Fruit fly (Drosophila melanogaster) whole organism, embryonic: ENCODE results near the gene mod.

Experiments used
- ATbp ChIP-seq: fragments of 200-800 bp; sonication (Bioruptor generic); optimal IDR thresholded peaks from 2 replicates; lab custom pipeline; 2017; ENCODE audit warnings: missing biosample characterization, mild to moderate bottlenecking, missing genetic modification characterization, missing genetic modification reagents
- Atf6 ChIP-seq: fragments of 200-800 bp; sonication (Bioruptor generic); IDR thresholded peaks from 2 replicates; pipeline ENCODE4 v1.3.6; 2022; ENCODE audit warnings: missing biosample characterization, missing genetic modification characterization
- B-H1 ChIP-seq: fragments of 200-800 bp; sonication (Bioruptor generic); IDR thresholded peaks from 3 replicates; pipeline ENCODE4 v1.3.6; 2022; ENCODE audit warnings: missing biosample characterization, missing genetic modification characterization
- CG10147 ChIP-seq: fragments of 200-800 bp; sonication (Bioruptor generic); optimal IDR thresholded peaks from 2 replicates; lab custom pipeline; 2019; ENCODE audit warnings: missing biosample characterization, mild to moderate bottlenecking, missing genetic modification characterization, moderate library complexity
- CG10543 ChIP-seq: fragments of 200-800 bp; sonication (Bioruptor generic); optimal IDR thresholded peaks from 3 replicates; lab custom pipeline; 2017; ENCODE audit warnings: missing biosample characterization, mild to moderate bottlenecking, missing genetic modification characterization, moderate library complexity
- CG12071 ChIP-seq: fragments of 200-800 bp; sonication (Bioruptor generic); optimal IDR thresholded peaks from 3 replicates; lab custom pipeline; 2018; ENCODE audit warnings: missing biosample characterization, mild to moderate bottlenecking, missing genetic modification characterization
- CG13123 ChIP-seq: fragments of 200-800 bp; sonication (Bioruptor generic); optimal IDR thresholded peaks from 2 replicates; lab custom pipeline; 2016; ENCODE audit warnings: missing biosample characterization, missing genetic modification characterization
- CG13296 ChIP-seq: fragments of 200-800 bp; sonication (Bioruptor generic); optimal IDR thresholded peaks from 3 replicates; lab custom pipeline; 2018; ENCODE audit warnings: missing biosample characterization, mild to moderate bottlenecking, missing genetic modification characterization
- CG14667 ChIP-seq: fragments of 200-800 bp; sonication (Bioruptor generic); IDR thresholded peaks from 2 replicates; pipeline ENCODE4 v1.3.6; 2022; ENCODE audit warnings: missing biosample characterization, missing genetic modification characterization
- CG14710 ChIP-seq: fragments of 200-800 bp; sonication (Bioruptor generic); optimal IDR thresholded peaks from 3 replicates; lab custom pipeline; 2019; ENCODE audit warnings: missing biosample characterization, mild to moderate bottlenecking, missing genetic modification characterization, moderate library complexity
- CG14860 ChIP-seq: fragments of 200-800 bp; sonication (Bioruptor generic); IDR thresholded peaks from 3 replicates; pipeline ENCODE4 v1.3.6; 2022; ENCODE audit warnings: missing biosample characterization, missing genetic modification characterization; ENCODE audit not compliant: partially characterized antibody
- CG15269 ChIP-seq: fragments of 200-800 bp; sonication (Bioruptor generic); optimal IDR thresholded peaks from 2 replicates; lab custom pipeline; 2018; ENCODE audit warnings: missing biosample characterization, mild to moderate bottlenecking, missing genetic modification characterization, moderate library complexity
- CG1529 ChIP-seq: fragments of 200-800 bp; sonication (Bioruptor generic); optimal IDR thresholded peaks from 3 replicates; lab custom pipeline; 2018; ENCODE audit warnings: missing biosample characterization, missing genetic modification characterization
- CG16813 ChIP-seq: fragments of 200-800 bp; sonication (Bioruptor generic); IDR thresholded peaks from 3 replicates; pipeline ENCODE4 v1.3.6; 2022; ENCODE audit warnings: missing biosample characterization, missing genetic modification characterization; ENCODE audit not compliant: partially characterized antibody
- CG17328 ChIP-seq: fragments of 200-800 bp; sonication (Bioruptor generic); IDR thresholded peaks from 2 replicates; pipeline ENCODE4 v1.3.6; 2022; ENCODE audit warnings: missing biosample characterization, missing genetic modification characterization
- CG17385 ChIP-seq: fragments of 200-800 bp; sonication (Bioruptor generic); optimal IDR thresholded peaks from 3 replicates; lab custom pipeline; 2018; ENCODE audit warnings: missing biosample characterization, mild to moderate bottlenecking, missing genetic modification characterization
- CG17568 ChIP-seq: fragments of 200-800 bp; sonication (Bioruptor generic); optimal IDR thresholded peaks from 2 replicates; lab custom pipeline; 2018; ENCODE audit warnings: missing biosample characterization, mild to moderate bottlenecking, missing genetic modification characterization, moderate library complexity
- CG30020 ChIP-seq: fragments of 200-800 bp; optimal IDR thresholded peaks from 2 replicates; lab custom pipeline; 2019; ENCODE audit warnings: missing biosample characterization, mild to moderate bottlenecking, missing genetic modification characterization, moderate library complexity
- CG3847 ChIP-seq: fragments of 200-800 bp; sonication (Bioruptor generic); IDR thresholded peaks from 2 replicates; pipeline ENCODE4 v1.3.6; 2022; ENCODE audit warnings: missing biosample characterization, missing genetic modification characterization
- CG4360 ChIP-seq: fragments of 200-800 bp; sonication (Bioruptor generic); IDR thresholded peaks from 2 replicates; pipeline ENCODE4 v1.3.6; 2022; ENCODE audit warnings: missing biosample characterization, missing genetic modification characterization
- CG5180 ChIP-seq: fragments of 200-800 bp; sonication (Bioruptor generic); optimal IDR thresholded peaks from 3 replicates; lab custom pipeline; 2017; ENCODE audit warnings: missing biosample characterization, missing genetic modification characterization, mild to moderate bottlenecking, moderate library complexity, missing genetic modification reagents
- CG6272 ChIP-seq: fragments of 200-800 bp; sonication (Bioruptor generic); IDR thresholded peaks from 2 replicates; pipeline ENCODE4 v1.3.6; 2022; ENCODE audit warnings: missing biosample characterization, missing genetic modification characterization
- Chrac-16 ChIP-seq: fragments of 200-800 bp; sonication (Bioruptor generic); optimal IDR thresholded peaks from 3 replicates; lab custom pipeline; 2016; ENCODE audit warnings: missing biosample characterization, missing genetic modification characterization
- Dad ChIP-seq: fragments of 200-800 bp; sonication (Bioruptor generic); optimal IDR thresholded peaks from 3 replicates; lab custom pipeline; 2016; ENCODE audit warnings: missing biosample characterization, missing genetic modification characterization
- Dbx ChIP-seq: fragments of 200-800 bp; sonication (Bioruptor generic); IDR thresholded peaks from 3 replicates; pipeline ENCODE4 v1.3.6; 2022; ENCODE audit warnings: missing biosample characterization, missing genetic modification characterization
- Doc2 ChIP-seq: fragments of 200-800 bp; sonication (Bioruptor generic); IDR thresholded peaks from 2 replicates; pipeline ENCODE4 v1.3.6; 2022; ENCODE audit warnings: missing biosample characterization, missing genetic modification characterization
- Dp ChIP-seq: fragments of 200-800 bp; sonication (Bioruptor generic); optimal IDR thresholded peaks from 2 replicates; lab custom pipeline; 2018; ENCODE audit warnings: missing biosample characterization, mild to moderate bottlenecking, missing genetic modification characterization, moderate library complexity
- Eip74EF ChIP-seq, 2 experiments: fragments of 200-800 bp in 1 of 2; fragments of >200 bp in 1 of 2; sonication (Bioruptor generic) in 1 of 2; optimal IDR thresholded peaks; 2 replicates each; lab custom pipeline; 2017 to 2019; ENCODE audit warnings: missing biosample characterization in 2 of 2, missing genetic modification characterization in 2 of 2, mild to moderate bottlenecking in 1 of 2, moderate library complexity in 1 of 2
- HLH4C ChIP-seq: fragments of 200-800 bp; sonication (Bioruptor generic); IDR thresholded peaks from 3 replicates; pipeline ENCODE4 v1.3.6; 2022; ENCODE audit warnings: missing biosample characterization, missing genetic modification characterization; ENCODE audit not compliant: partially characterized antibody
- Mad ChIP-seq: fragments of 200-800 bp; sonication (Bioruptor generic); optimal IDR thresholded peaks from 2 replicates; lab custom pipeline; 2016; ENCODE audit warnings: missing biosample characterization, missing genetic modification characterization
- Med ChIP-seq: fragments of 200-800 bp; sonication (Bioruptor generic); peaks from one replicate; lab custom pipeline; 2016; ENCODE audit warnings: missing biosample characterization, missing genetic modification characterization, mild to moderate bottlenecking, inconsistent platforms, moderate library complexity
- NC2β ChIP-seq: fragments of 200-800 bp; sonication (Bioruptor generic); optimal IDR thresholded peaks from 2 replicates; lab custom pipeline; 2016; ENCODE audit warnings: missing biosample characterization, missing genetic modification characterization
- Pdp1 ChIP-seq, 2 experiments: fragments of 200-800 bp; sonication (Bioruptor generic); optimal IDR thresholded peaks; 3 replicates each; lab custom pipeline; 2016; ENCODE audit warnings: missing biosample characterization in 2 of 2, missing genetic modification characterization in 2 of 2, mild to moderate bottlenecking in 1 of 2, moderate library complexity in 1 of 2
- YL-1 ChIP-seq: fragments of 200-800 bp; sonication (Bioruptor generic); optimal IDR thresholded peaks from 3 replicates; lab custom pipeline; 2017; ENCODE audit warnings: missing biosample characterization, mild to moderate bottlenecking, missing genetic modification characterization
- ato ChIP-seq: fragments of 200-800 bp; sonication (Bioruptor generic); IDR thresholded peaks from 2 replicates; pipeline ENCODE4 v1.3.6; 2022; ENCODE audit warnings: missing biosample characterization, missing genetic modification characterization; ENCODE audit not compliant: partially characterized antibody
- ftz-f1 ChIP-seq: fragments of 200-800 bp; sonication (Bioruptor generic); optimal IDR thresholded peaks from 2 replicates; lab custom pipeline; 2016; ENCODE audit warnings: missing biosample characterization, missing genetic modification characterization
- gcm ChIP-seq: fragments of 200-800 bp; sonication (Bioruptor generic); optimal IDR thresholded peaks from 2 replicates; lab custom pipeline; 2019; ENCODE audit warnings: missing biosample characterization, mild to moderate bottlenecking, missing genetic modification characterization, moderate library complexity
- gsb-n ChIP-seq: fragments of 200-800 bp; sonication (Bioruptor generic); optimal IDR thresholded peaks from 3 replicates; lab custom pipeline; 2018; ENCODE audit warnings: missing biosample characterization, mild to moderate bottlenecking, missing genetic modification characterization
- kni ChIP-seq: fragments of 200-800 bp; sonication (Bioruptor generic); optimal IDR thresholded peaks from 3 replicates; lab custom pipeline; 2017; ENCODE audit warnings: mild to moderate bottlenecking, missing biosample characterization, missing genetic modification reagents, missing genetic modification characterization
- nerfin-1 ChIP-seq: fragments of 200-800 bp; sonication (Bioruptor generic); optimal IDR thresholded peaks from 3 replicates; lab custom pipeline; 2019; ENCODE audit warnings: missing biosample characterization, mild to moderate bottlenecking, missing genetic modification characterization, moderate library complexity
- pan ChIP-seq, 4 experiments: fragments of >200 bp in 3 of 4; fragments of 200-800 bp in 1 of 4; sonication (Bioruptor generic) in 1 of 4; optimal IDR thresholded peaks in 3 of 4; IDR thresholded peaks in 1 of 4; 2 replicates each; pipeline versions ENCODE4 v1.3.6 to Lab custom; 2017 to 2022; ENCODE audit warnings: missing biosample characterization in 2 of 4, missing genetic modification characterization in 2 of 4, mixed read lengths in 1 of 4
- peb ChIP-seq: fragments of 200-800 bp; sonication (Bioruptor generic); IDR thresholded peaks from 2 replicates; pipeline ENCODE4 v1.3.6; 2022; ENCODE audit warnings: missing biosample characterization, missing genetic modification characterization
- row ChIP-seq: fragments of 200-800 bp; sonication (Bioruptor generic); IDR thresholded peaks from 3 replicates; pipeline ENCODE4 v1.3.6; 2022; ENCODE audit warnings: missing biosample characterization, missing genetic modification characterization
- sob ChIP-seq: fragments of 200-800 bp; sonication (Bioruptor generic); IDR thresholded peaks from 2 replicates; pipeline ENCODE4 v1.3.6; 2022; ENCODE audit warnings: missing biosample characterization, missing genetic modification characterization
- yki ChIP-seq: fragments of >200 bp; optimal IDR thresholded peaks from 3 replicates; lab custom pipeline; 2018
- z ChIP-seq: fragments of 200-800 bp; sonication (Bioruptor generic); IDR thresholded peaks from 3 replicates; pipeline ENCODE4 v1.3.6; 2022; ENCODE audit warnings: missing biosample characterization, missing genetic modification characterization
- zf30C ChIP-seq: fragments of 200-800 bp; sonication (Bioruptor generic); optimal IDR thresholded peaks from 3 replicates; lab custom pipeline; 2018; ENCODE audit warnings: missing biosample characterization, mild to moderate bottlenecking, missing genetic modification characterization
- zfh1 ChIP-seq: fragments of 200-800 bp; sonication (Bioruptor generic); IDR thresholded peaks from 3 replicates; pipeline ENCODE4 v1.3.6; 2022; ENCODE audit warnings: missing biosample characterization, missing genetic modification characterization

mod gene

dm6 chr3R:32051782-32052503 is at the start of gene mod, which contains the start of gene krz (continued):
- TF ChIP-seq CG16813 (GFP tag; lab: Robert Waterston, UW): peak; percentile 29; the same call in 1 of the 3 replicates
- TF ChIP-seq peb: no peak
- TF ChIP-seq CG17568 (GFP tag; lab: Kevin White, UChicago): no peak
- no peak for TF ChIP-seq CG4360 (GFP tag; lab: Robert Waterston, UW)
- no peak for TF ChIP-seq yki (lab: Kevin White, UChicago)
- no peak for TF ChIP-seq CG6272 (GFP tag; lab: Robert Waterston, UW)
- TF ChIP-seq NC2β (GFP tag; lab: Kevin White, UChicago): no peak
- TF ChIP-seq ATbp (GFP tag; lab: Kevin White, UChicago): no peak
- no peak for TF ChIP-seq Eip74EF (GFP tag; optimal IDR thresholded peaks at IDR 0.05; lab: Kevin White, UChicago)
- TF ChIP-seq CG13296: no peak
- no peak for TF ChIP-seq Dp (GFP tag; lab: Kevin White, UChicago)
- TF ChIP-seq CG14667 (GFP tag; lab: Robert Waterston, UW): no peak
- TF ChIP-seq zfh1 (GFP tag; lab: Robert Waterston, UW): no peak
- TF ChIP-seq CG12071 (GFP tag; lab: Kevin White, UChicago): no peak
- TF ChIP-seq nerfin-1 (tag; lab: Kevin White, UChicago): peak; percentile 25
- TF ChIP-seq pan (optimal IDR thresholded peaks at IDR 0.05; lab: Kevin White, UChicago): no peak
- peak in 1 of 2 experiments; percentile 8 for TF ChIP-seq pan (GFP tag; optimal IDR thresholded peaks at IDR 0.05 in 1 of 2, IDR thresholded peaks at IDR 0.05 in 1 of 2)
- TF ChIP-seq CG14710 (tag; lab: Kevin White, UChicago): peak; percentile 24
- 0 out of 3 replicates have a peak, but pooled peaks have one; percentile 7 for TF ChIP-seq HLH4C
- peak; percentile 28 to 40 for TF ChIP-seq Pdp1 (GFP tag; optimal IDR thresholded peaks at IDR 0.05; lab: Kevin White, UChicago)
- TF ChIP-seq gsb-n (tag; lab: Kevin White, UChicago): no peak
- no peak for TF ChIP-seq B-H1 (GFP tag; lab: Robert Waterston, UW)
- TF ChIP-seq kni (GFP tag; lab: Kevin White, UChicago): no peak
- peak; percentile 61 for TF ChIP-seq YL-1
- TF ChIP-seq sob: peak; percentile 33; the same call in 1 of the 2 replicates
- TF ChIP-seq CG17328 (GFP tag; lab: Robert Waterston, UW): peak; percentile 35; the same call in 1 of the 2 replicates
- TF ChIP-seq row (GFP tag; lab: Robert Waterston, UW): peak; percentile 59
- no peak for TF ChIP-seq Dad (GFP tag; lab: Kevin White, UChicago)
- TF ChIP-seq gcm (GFP tag; lab: Kevin White, UChicago): no peak
- no peak for TF ChIP-seq CG13123 (GFP tag; lab: Kevin White, UChicago)
- TF ChIP-seq Doc2: no peak
- TF ChIP-seq CG3847 (GFP tag; lab: Robert Waterston, UW): peak; percentile 51; the same call in 1 of the 2 replicates
- TF ChIP-seq Chrac-16: no peak
- no peak for TF ChIP-seq CG1529 (GFP tag; lab: Kevin White, UChicago)
- no peak for TF ChIP-seq CG10147 (GFP tag; lab: Kevin White, UChicago)
- TF ChIP-seq Mad (GFP tag; lab: Kevin White, UChicago): peak; percentile 3
- TF ChIP-seq CG15269: no peak
- peak; percentile 59 for TF ChIP-seq Atf6 (GFP tag; lab: Robert Waterston, UW)
- peak; percentile 68 for TF ChIP-seq zf30C (GFP tag; lab: Kevin White, UChicago)
- TF ChIP-seq CG14860: no peak
- peak; percentile 93 for TF ChIP-seq Med
- peak; percentile 92 for TF ChIP-seq CG30020 (tag; lab: Kevin White, UChicago)
- TF ChIP-seq ato: no peak
- no peak for TF ChIP-seq z (GFP tag; lab: Robert Waterston, UW)
- 0 out of 3 replicates have a peak, but pooled peaks have one; percentile 33 for TF ChIP-seq Dbx (GFP tag; lab: Robert Waterston, UW)
- peak; percentile 24 for TF ChIP-seq CG17385 (GFP tag; lab: Kevin White, UChicago)
- no peak for TF ChIP-seq CG10543 (GFP tag; lab: Kevin White, UChicago)
- TF ChIP-seq CG5180 (GFP tag; lab: Kevin White, UChicago): no peak
- TF ChIP-seq ftz-f1 (GFP tag; lab: Kevin White, UChicago): no peak
